Worm (Caenorhabditis elegans): ENCODE measurements around the gene F44E5.15.
A peak's percentile ranks its signal among the peaks of the same experiment; 100 is the strongest.

F44E5.15 gene

ce11 chrII:11788025-11788424, 15.6 kb downstream of the F44E5.15 start:
- TF ChIP-seq pha-4 (tag; optimal IDR thresholded peaks at IDR 0.05) (peak; percentile 41), elt-1 (tag; optimal IDR thresholded peaks at IDR 0.05) (no peak)

- TF ChIP-seq tbx-2 (tag; optimal IDR thresholded peaks at IDR 0.05) = no peak
- TF ChIP-seq ztf-4 (tag; optimal IDR thresholded peaks at IDR 0.05) = no peak
- no peak for TF ChIP-seq zag-1 (tag; optimal IDR thresholded peaks at IDR 0.05)
- TF ChIP-seq nhr-67 (tag; optimal IDR thresholded peaks at IDR 0.05) = no peak
- no peak for TF ChIP-seq mml-1 (tag; optimal IDR thresholded peaks at IDR 0.05)
- no peak for TF ChIP-seq elt-2 (tag; optimal IDR thresholded peaks at IDR 0.05)
- TF ChIP-seq lin-15B (tag; optimal IDR thresholded peaks at IDR 0.05) = no peak
- no peak for TF ChIP-seq ZK546.5 (tag; optimal IDR thresholded peaks at IDR 0.05)
- TF ChIP-seq unc-62 (GFP tag; optimal IDR thresholded peaks at IDR 0.05) = no peak
These were observed 18.0 kb downstream of the F44E5.15 start, which contains the start of gene F43G6.4 for ce11 chrII:11790458-11790857. F43G6.4 (plus strand) TSS chrII:11790758.

ce11 chrII:11794392-11794791, 21.9 kb downstream of the F44E5.15 start:
- TF ChIP-seq nfya-1 (tag; optimal IDR thresholded peaks at IDR 0.05; ENCODE audit: insufficient read depth) (no peak), lin-39 (tag; optimal IDR thresholded peaks at IDR 0.05) (peak; percentile 44)

- TF ChIP-seq elt-2 (tag; optimal IDR thresholded peaks at IDR 0.05) (peak; percentile 92), nhr-12 (tag; optimal IDR thresholded peaks at IDR 0.05) (no peak), nfya-1 (tag; optimal IDR thresholded peaks at IDR 0.05; ENCODE audit: insufficient read depth) (no peak), R02D3.7 (tag; optimal IDR thresholded peaks at IDR 0.05) (no peak), ZK546.5 (tag; optimal IDR thresholded peaks at IDR 0.05) (no peak), elt-3 (tag; optimal IDR thresholded peaks at IDR 0.05) (no peak), nhr-237 (tag; optimal IDR thresholded peaks at IDR 0.05) (no peak), fos-1 (tag; optimal IDR thresholded peaks at IDR 0.05) (no peak), sea-2 (GFP tag; optimal IDR thresholded peaks at IDR 0.05) (no peak), eor-1 (tag; optimal IDR thresholded peaks at IDR 0.05) (no peak), nhr-23 (tag; optimal IDR thresholded peaks at IDR 0.05) (no peak), pqm-1 (tag; optimal IDR thresholded peaks at IDR 0.05) (peak; percentile 58), skn-1 (tag; optimal IDR thresholded peaks at IDR 0.05) (no peak), nhr-43 (tag; optimal IDR thresholded peaks at IDR 0.05; ENCODE audit: poor library complexity, severe bottlenecking) (no peak), pha-4 (tag; optimal IDR thresholded peaks at IDR 0.05) (peak; percentile 90), unc-62 (GFP tag; optimal IDR thresholded peaks at IDR 0.05) (no peak), ztf-11 (tag; optimal IDR thresholded peaks at IDR 0.05) (no peak), ztf-4 (tag; optimal IDR thresholded peaks at IDR 0.05) (no peak), nhr-67 (tag; optimal IDR thresholded peaks at IDR 0.05) (no peak), aly-2 (tag; optimal IDR thresholded peaks at IDR 0.05) (no peak), snpc-4 (tag; optimal IDR thresholded peaks at IDR 0.05) (no peak), fkh-10 (GFP tag; optimal IDR thresholded peaks at IDR 0.05) (no peak), lin-15B (tag; optimal IDR thresholded peaks at IDR 0.05) (no peak), lin-39 (tag; optimal IDR thresholded peaks at IDR 0.05) (no peak), zag-1 (tag; optimal IDR thresholded peaks at IDR 0.05) (no peak), ceh-16 (tag; optimal IDR thresholded peaks at IDR 0.05) (no peak)
These were observed 24.7 kb downstream of the F44E5.15 start for ce11 chrII:11797194-11797593.

- no peak for TF ChIP-seq ZK546.5 (tag; optimal IDR thresholded peaks at IDR 0.05)
These were observed 26.3 kb downstream of the F44E5.15 start, which contains the start of gene hda-5 for ce11 chrII:11798737-11799136. hda-5 (plus strand) TSS chrII:11799037.

ce11 chrII:11802451-11802850, 30.0 kb downstream of the F44E5.15 start, which contains the start of gene F43G6.17:
F43G6.17 (plus strand) TSS chrII:11802751.
- TF ChIP-seq tbx-2 (tag; optimal IDR thresholded peaks at IDR 0.05) = no peak
- no peak for TF ChIP-seq unc-39 (tag; optimal IDR thresholded peaks at IDR 0.05)
- no peak for TF ChIP-seq ama-1 (optimal IDR thresholded peaks at IDR 0.05)
- no peak for TF ChIP-seq ceh-9 (tag; optimal IDR thresholded peaks at IDR 0.05)
- no peak for TF ChIP-seq elt-1 (tag; optimal IDR thresholded peaks at IDR 0.05)
- TF ChIP-seq lin-15B (tag; optimal IDR thresholded peaks at IDR 0.05) = no peak
- TF ChIP-seq ztf-4 (tag; optimal IDR thresholded peaks at IDR 0.05) = no peak
- no peak for TF ChIP-seq elt-2 (tag; optimal IDR thresholded peaks at IDR 0.05)
- no peak for TF ChIP-seq mml-1 (tag; optimal IDR thresholded peaks at IDR 0.05)
- TF ChIP-seq fos-1 (tag; optimal IDR thresholded peaks at IDR 0.05) = no peak
- no peak for TF ChIP-seq nhr-67 (tag; optimal IDR thresholded peaks at IDR 0.05)
- TF ChIP-seq pqm-1 (tag; optimal IDR thresholded peaks at IDR 0.05) = no peak
- no peak for TF ChIP-seq R02D3.7 (tag; optimal IDR thresholded peaks at IDR 0.05)
- TF ChIP-seq ztf-11 (tag; optimal IDR thresholded peaks at IDR 0.05) = no peak
